Worm (Caenorhabditis elegans) whole organism, mixed stage, embryonic: ENCODE data around the gene taf-3.

Experiments used
- flh-1 ChIP-seq: fragments of 200-800 bp; sonication (Bioruptor generic); optimal IDR thresholded peaks from 2 replicates; lab custom pipeline; 2018; ENCODE audit warnings: mild to moderate bottlenecking, missing genetic modification characterization, moderate library complexity, missing compliant biosample characterization
- lin-13 ChIP-seq: fragments of 150-350 bp; optimal IDR thresholded peaks from 2 replicates; lab custom pipeline; 2014; ENCODE audit warnings: missing biosample characterization, missing genetic modification characterization
- pha-4 ChIP-seq: fragments of 150-350 bp; optimal IDR thresholded peaks from 2 replicates; lab custom pipeline; 2018; ENCODE audit warnings: missing biosample characterization, missing genetic modification reagents, missing genetic modification characterization
- unc-120 ChIP-seq: sonication (generic microtip); optimal IDR thresholded peaks from 2 replicates; lab custom pipeline; 2017; ENCODE audit warnings: missing genetic modification characterization, missing compliant biosample characterization; ENCODE audit not compliant: poor library complexity, severe bottlenecking

DNA sequence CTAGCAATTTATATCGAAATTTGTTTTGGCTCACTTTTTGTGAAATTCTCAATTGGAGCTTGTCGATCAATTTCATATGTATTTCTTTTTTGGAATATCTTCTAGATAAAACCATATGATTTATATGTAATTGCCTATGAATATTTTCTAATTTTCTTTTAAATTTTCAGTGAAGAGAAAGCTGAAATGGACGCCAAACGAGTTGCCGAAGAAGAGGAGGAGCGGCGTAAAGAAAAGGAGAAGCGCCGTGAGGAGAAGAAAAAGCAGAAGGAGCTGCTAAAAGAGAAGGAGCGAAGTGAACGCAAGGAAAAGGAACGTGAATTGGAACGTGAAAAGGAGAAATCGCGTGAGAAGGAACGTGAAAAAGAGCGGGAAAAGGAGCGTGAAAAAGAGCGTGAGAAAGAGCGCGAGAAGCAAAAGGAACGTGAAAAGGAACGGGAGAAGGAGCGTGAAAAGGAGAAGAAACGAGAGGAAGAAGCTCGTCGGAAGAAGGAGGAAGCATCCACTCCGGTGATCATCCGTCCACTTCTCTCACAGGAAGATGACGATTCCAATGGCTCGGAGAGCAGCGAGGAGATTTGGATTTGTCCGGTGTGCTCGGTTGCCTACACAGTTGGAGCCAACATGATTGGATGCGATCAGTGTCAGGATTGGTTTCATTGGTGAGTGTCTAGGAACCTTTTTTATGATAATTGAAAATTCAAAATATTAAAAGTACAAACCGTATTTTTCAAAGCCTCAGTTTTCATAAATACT, 11.8 kb downstream of the taf-3 start:
- TF ChIP-seq pha-4 (tag; lab: Kevin White, UChicago) = no peak
- no peak for TF ChIP-seq lin-13 (tag; lab: Kevin White, UChicago)
- no peak for TF ChIP-seq flh-1
- TF ChIP-seq unc-120 (tag; lab: Kevin White, UChicago) = no peak
